Fruit fly (Drosophila melanogaster): ENCODE measurements around the gene CG9988.

CG9988 gene

dm6 chr3R:28634981-28635930 is 955 bp upstream of the CG9988 start, which contains the start of gene CG10011 (continued):
- TF ChIP-seq Myb (GFP tag; optimal IDR thresholded peaks at IDR 0.05) (peak; percentile 11), YL-1 (GFP tag; optimal IDR thresholded peaks at IDR 0.05) (peak; percentile 16), Sin3A (optimal IDR thresholded peaks at IDR 0.05) (peak; percentile 97), Scr (GFP tag; IDR thresholded peaks at IDR 0.05; ENCODE audit: partially characterized antibody) (peak; percentile 27; the same call in 1 of the 2 replicates), CG32532 (GFP tag; IDR thresholded peaks at IDR 0.05) (peak; percentile 49), Rfx (GFP tag; IDR thresholded peaks at IDR 0.05) (peak; percentile 28; the same call in 1 of the 2 replicates), HLHmδ (GFP tag; optimal IDR thresholded peaks at IDR 0.05) (peak; percentile 19), NfI (GFP tag; optimal IDR thresholded peaks at IDR 0.05) (no peak), pzg (GFP tag; optimal IDR thresholded peaks at IDR 0.05) (peak; percentile 72), Doc3 (GFP tag; IDR thresholded peaks at IDR 0.05; ENCODE audit: partially characterized antibody) (no peak), ewg (GFP tag; optimal IDR thresholded peaks at IDR 0.05) (peak; percentile 79), CG10979 (tag; optimal IDR thresholded peaks at IDR 0.05) (peak; percentile 33), sens-2 (GFP tag; IDR thresholded peaks at IDR 0.05) (0 out of 2 replicates have a peak, but pooled peaks have one; percentile 15), insv (GFP tag; optimal IDR thresholded peaks at IDR 0.05) (no peak), Bgb (GFP tag; IDR thresholded peaks at IDR 0.05; ENCODE audit: partially characterized antibody) (peak; percentile 55), pros (GFP tag; optimal IDR thresholded peaks at IDR 0.05) (peak; percentile 31), CG9932 (GFP tag; IDR thresholded peaks at IDR 0.05) (peak; percentile 44), CG15514 (GFP tag; optimal IDR thresholded peaks at IDR 0.05) (peak; percentile 13), CG16813 (GFP tag; IDR thresholded peaks at IDR 0.05; ENCODE audit: partially characterized antibody) (peak; percentile 12; the same call in 1 of the 3 replicates), eyg (GFP tag; optimal IDR thresholded peaks at IDR 0.05) (peak; percentile 12), stwl (tag; optimal IDR thresholded peaks at IDR 0.05) (peak; percentile 39), CG6791 (GFP tag; IDR thresholded peaks at IDR 0.05; ENCODE audit: partially characterized antibody) (no peak; the same call in 2 of the 3 replicates), CG4404 (GFP tag; IDR thresholded peaks at IDR 0.05) (no peak), emc (GFP tag; optimal IDR thresholded peaks at IDR 0.05) (no peak), BtbVII (GFP tag; optimal IDR thresholded peaks at IDR 0.05) (peak; percentile 8), CG13424 (tag; optimal IDR thresholded peaks at IDR 0.05) (no peak), D (optimal IDR thresholded peaks at IDR 0.05) (peak; percentile 38), D (GFP tag; optimal IDR thresholded peaks at IDR 0.05) (no peak), PHDP (tag; optimal IDR thresholded peaks at IDR 0.05) (no peak), Ets65A (GFP tag) (peak; percentile 33), Pdp1 (GFP tag; optimal IDR thresholded peaks at IDR 0.05) (peak in 1 of 2 experiments; percentile 16), Dip2 (GFP tag; IDR thresholded peaks at IDR 0.05) (peak; percentile 93), ato (GFP tag; IDR thresholded peaks at IDR 0.05; ENCODE audit: partially characterized antibody) (0 out of 2 replicates have a peak, but pooled peaks have one; percentile 8), CG4360 (GFP tag; IDR thresholded peaks at IDR 0.05) (no peak), abd-A (tag; optimal IDR thresholded peaks at IDR 0.05) (no peak), CG4282 (GFP tag; optimal IDR thresholded peaks at IDR 0.05) (peak; percentile 44), ind (GFP tag; optimal IDR thresholded peaks at IDR 0.05) (no peak), onecut (GFP tag; IDR thresholded peaks at IDR 0.05) (peak; percentile 37), cg (GFP tag; optimal IDR thresholded peaks at IDR 0.05) (no peak), pan (optimal IDR thresholded peaks at IDR 0.05) (no peak), pan (GFP tag; optimal IDR thresholded peaks at IDR 0.05 in 1 of 2, IDR thresholded peaks at IDR 0.05 in 1 of 2) (peak in 1 of 2 experiments; percentile 43), ssp (GFP tag; IDR thresholded peaks at IDR 0.05) (peak; percentile 83), trem (tag; optimal IDR thresholded peaks at IDR 0.05) (peak; percentile 18), slbo (GFP tag; IDR thresholded peaks at IDR 0.05) (peak; percentile 35; the same call in 1 of the 2 replicates), CG7271 (tag; optimal IDR thresholded peaks at IDR 0.05) (peak; percentile 6), CG8388 (GFP tag; optimal IDR thresholded peaks at IDR 0.05) (no peak), bbx (GFP tag; IDR thresholded peaks at IDR 0.05; ENCODE audit: partially characterized antibody) (0 out of 2 replicates have a peak, but pooled peaks have one; percentile 30)

All from whole organism, embryonic.